Worm (Caenorhabditis elegans): ENCODE data around the gene flp-16.

flp-16 gene

ce11 chrII:13189363-13189762 lies 45.7 kb upstream of the flp-16 start (continued):
- TF ChIP-seq efl-1 (optimal IDR thresholded peaks at IDR 0.05) (peak in 1 of 2 experiments; percentile 27), efl-1 (GFP tag; optimal IDR thresholded peaks at IDR 0.05 in 1 of 2) (peak; percentile 41 to 94)

ce11 chrII:13190412-13190811 lies 44.7 kb upstream of the flp-16 start:
- no peak for TF ChIP-seq fos-1 (tag; optimal IDR thresholded peaks at IDR 0.05)
- TF ChIP-seq unc-30 (tag; optimal IDR thresholded peaks at IDR 0.05), result no peak
- TF ChIP-seq ztf-4 (tag; optimal IDR thresholded peaks at IDR 0.05), result no peak
- peak in 1 of 2 experiments; percentile 59 for TF ChIP-seq lin-35 (GFP tag; optimal IDR thresholded peaks at IDR 0.05)
- peak; percentile 50 for TF ChIP-seq elt-2 (tag; optimal IDR thresholded peaks at IDR 0.05)
- peak; percentile 6 for TF ChIP-seq nhr-71 (tag; optimal IDR thresholded peaks at IDR 0.05)
- TF ChIP-seq dsc-1 (tag; optimal IDR thresholded peaks at IDR 0.05), result no peak
- no peak for TF ChIP-seq F16B12.6 (tag; optimal IDR thresholded peaks at IDR 0.05)

- TF ChIP-seq fkh-4 (tag; optimal IDR thresholded peaks at IDR 0.05; ENCODE audit: borderline replicate concordance) (peak; percentile 41), mdl-1 (tag; optimal IDR thresholded peaks at IDR 0.05) (no peak), efl-1 (optimal IDR thresholded peaks at IDR 0.05) (no peak), efl-1 (GFP tag; optimal IDR thresholded peaks at IDR 0.05 in 1 of 2) (peak; percentile 3 to 91), ceh-63 (GFP tag; optimal IDR thresholded peaks at IDR 0.05) (no peak), blmp-1 (tag; optimal IDR thresholded peaks at IDR 0.05) (peak; percentile 95), unc-30 (tag; optimal IDR thresholded peaks at IDR 0.05) (no peak), hlh-4 (tag; optimal IDR thresholded peaks at IDR 0.05) (no peak), lin-14 (GFP tag; optimal IDR thresholded peaks at IDR 0.05) (peak; percentile 75), unc-130 (tag; optimal IDR thresholded peaks at IDR 0.05) (no peak), ceh-82 (tag; optimal IDR thresholded peaks at IDR 0.05) (no peak), dpl-1 (GFP tag; optimal IDR thresholded peaks at IDR 0.05) (peak in 1 of 3 experiments; percentile 28), nhr-76 (tag; optimal IDR thresholded peaks at IDR 0.05) (no peak), irx-1 (tag; optimal IDR thresholded peaks at IDR 0.05) (peak; percentile 2), fkh-8 (tag; optimal IDR thresholded peaks at IDR 0.05) (peak; percentile 15), snu-23 (GFP tag; optimal IDR thresholded peaks at IDR 0.05) (peak; percentile 44), swsn-7 (tag; optimal IDR thresholded peaks at IDR 0.05) (no peak), aly-2 (tag; optimal IDR thresholded peaks at IDR 0.05) (no peak), ceh-8 (GFP tag; optimal IDR thresholded peaks at IDR 0.05) (no peak), skn-1 (tag; optimal IDR thresholded peaks at IDR 0.05) (no peak), lin-35 (GFP tag; optimal IDR thresholded peaks at IDR 0.05) (peak in 1 of 2 experiments; percentile 17), ceh-90 (tag; optimal IDR thresholded peaks at IDR 0.05) (no peak), elt-3 (tag; optimal IDR thresholded peaks at IDR 0.05) (no peak), dsc-1 (tag; optimal IDR thresholded peaks at IDR 0.05) (peak; percentile 75), nhr-71 (tag; optimal IDR thresholded peaks at IDR 0.05) (peak; percentile 31), C04F5.9 (tag; optimal IDR thresholded peaks at IDR 0.05) (no peak), C34B4.2 (tag; optimal IDR thresholded peaks at IDR 0.05) (no peak), nhr-85 (tag) (peak; percentile 30)
These were observed 41.5 kb upstream of the flp-16 start for ce11 chrII:13193563-13194103.

ce11 chrII:13195163-13195562 lies 39.9 kb upstream of the flp-16 start, which contains the start of gene lec-1:
Gene lec-1, plus strand, starts transcription at chrII:13195549.
- TF ChIP-seq efl-3 (GFP tag; optimal IDR thresholded peaks at IDR 0.05) (no peak), rnt-1 (tag; optimal IDR thresholded peaks at IDR 0.05) (peak; percentile 65), efl-1 (optimal IDR thresholded peaks at IDR 0.05) (peak; percentile 64 to 77), efl-1 (GFP tag; optimal IDR thresholded peaks at IDR 0.05 in 1 of 2) (peak; percentile 15 to 50), aly-2 (tag; optimal IDR thresholded peaks at IDR 0.05) (peak; percentile 14), mep-1 (tag; optimal IDR thresholded peaks at IDR 0.05) (peak; percentile 8), swsn-7 (tag; optimal IDR thresholded peaks at IDR 0.05) (peak; percentile 48), C16A3.4 (tag; optimal IDR thresholded peaks at IDR 0.05) (peak; percentile 11), egl-13 (tag; optimal IDR thresholded peaks at IDR 0.05) (no peak), blmp-1 (tag; optimal IDR thresholded peaks at IDR 0.05) (peak; percentile 41), fos-1 (tag; optimal IDR thresholded peaks at IDR 0.05) (peak; percentile 46), lin-35 (GFP tag; optimal IDR thresholded peaks at IDR 0.05) (peak; percentile 49 to 52), unc-86 (tag; optimal IDR thresholded peaks at IDR 0.05) (peak; percentile 13), nhr-77 (tag; optimal IDR thresholded peaks at IDR 0.05) (peak; percentile 67), fkh-10 (GFP tag; optimal IDR thresholded peaks at IDR 0.05) (peak; percentile 5), nhr-237 (tag; optimal IDR thresholded peaks at IDR 0.05) (no peak), nhr-47 (tag; optimal IDR thresholded peaks at IDR 0.05) (peak; percentile 55), nhr-20 (tag; optimal IDR thresholded peaks at IDR 0.05) (peak; percentile 60), lin-15B (tag; optimal IDR thresholded peaks at IDR 0.05) (no peak), jun-1 (tag; optimal IDR thresholded peaks at IDR 0.05) (peak; percentile 8), dsc-1 (tag; optimal IDR thresholded peaks at IDR 0.05) (peak; percentile 58), fkh-8 (tag; optimal IDR thresholded peaks at IDR 0.05) (peak; percentile 50), nhr-28 (tag; optimal IDR thresholded peaks at IDR 0.05) (no peak), C04F5.9 (tag; optimal IDR thresholded peaks at IDR 0.05) (no peak), lin-14 (GFP tag; optimal IDR thresholded peaks at IDR 0.05) (peak; percentile 90)

All from whole organism, L1 larva.